Worm (Caenorhabditis elegans) whole organism, young adult: Measurements from ENCODE around the gene T01H10.11.

Experiments used
- B0035.1 ChIP-seq: sonication (generic microtip); optimal IDR thresholded peaks from 2 replicates; lab custom pipeline; 2016; ENCODE audit warnings: missing genetic modification characterization, mild to moderate bottlenecking, missing compliant biosample characterization, missing genotype, missing genetic modification reagents
- ceh-58 ChIP-seq: fragments of 200-800 bp; sonication (Bioruptor generic); IDR thresholded peaks from 2 replicates; pipeline ENCODE4 v1.3.6; 2022; ENCODE audit warnings: missing genetic modification characterization, missing compliant biosample characterization
- nhr-90 ChIP-seq: sonication (generic microtip); optimal IDR thresholded peaks from 2 replicates; lab custom pipeline; 2016; ENCODE audit warnings: missing genotype, mild to moderate bottlenecking, missing genetic modification characterization, missing compliant biosample characterization
- repo-1 ChIP-seq: sonication (generic microtip); optimal IDR thresholded peaks from 2 replicates; lab custom pipeline; 2017; ENCODE audit warnings: mild to moderate bottlenecking, missing genetic modification characterization, missing compliant biosample characterization
- snpc-4 ChIP-seq, 5 experiments: fragments of 150-350 bp in 1 of 5; sonication (generic microtip) in 4 of 5; optimal IDR thresholded peaks; 2 replicates each; lab custom pipeline; 2014 to 2018; ENCODE audit warnings: missing genetic modification characterization in 5 of 5, missing biosample characterization in 3 of 5, antibody characterized with exemption in 2 of 5, mild to moderate bottlenecking in 2 of 5, missing compliant biosample characterization in 2 of 5, missing genotype in 2 of 5, moderate library complexity in 2 of 5, missing genetic modification reagents in 1 of 5
- somi-1 ChIP-seq: fragments of 200-800 bp; sonication (Bioruptor generic); optimal IDR thresholded peaks from 2 replicates; lab custom pipeline; 2018; ENCODE audit warnings: mild to moderate bottlenecking, missing genetic modification characterization, missing compliant biosample characterization
- unc-62 ChIP-seq: fragments of 150-350 bp; optimal IDR thresholded peaks from 2 replicates; lab custom pipeline; 2014; ENCODE audit warnings: missing biosample characterization, missing genetic modification reagents, missing genetic modification characterization

DNA sequence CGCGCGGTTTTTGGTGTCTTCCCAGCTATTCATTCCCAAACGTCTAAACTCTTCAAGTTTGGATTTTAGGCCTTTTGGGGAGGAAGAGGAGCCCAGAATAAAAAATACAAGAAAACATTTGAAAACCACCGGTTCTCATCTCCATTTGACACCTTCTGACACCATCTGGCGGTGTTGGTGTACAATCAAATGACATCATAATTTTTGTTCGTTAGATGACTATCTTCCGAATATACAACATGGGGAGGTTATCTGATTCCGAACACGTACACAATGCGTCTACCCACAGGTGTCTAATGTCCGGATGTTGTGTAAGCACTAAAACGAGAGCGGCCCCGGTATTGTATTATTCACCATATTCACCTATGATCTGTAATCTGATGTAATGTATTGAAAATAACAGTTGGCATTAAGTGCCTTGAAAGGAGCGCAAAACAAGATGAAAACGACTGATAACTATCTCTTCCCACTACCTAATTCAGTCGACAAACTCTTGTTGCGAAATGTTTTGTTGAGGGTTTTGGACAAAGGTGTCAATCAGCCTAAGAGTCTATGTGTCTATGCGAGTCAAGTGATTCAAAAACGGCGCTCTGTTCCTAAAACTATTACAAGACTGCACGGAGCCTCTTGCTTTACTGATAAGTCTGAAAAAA is 49.4 kb downstream of the T01H10.11 start:
- TF ChIP-seq ceh-58 (GFP tag; lab: Robert Waterston, UW): no peak
- TF ChIP-seq B0035.1 (tag; lab: Kevin White, UChicago): no peak
- peak; percentile 60 for TF ChIP-seq nhr-90 (tag; lab: Kevin White, UChicago)
- TF ChIP-seq unc-62 (GFP tag; lab: Kevin White, UChicago): peak; percentile 96
- no peak for TF ChIP-seq snpc-4 (GFP tag; optimal IDR thresholded peaks at IDR 0.05; lab: Kevin White, UChicago)
- TF ChIP-seq snpc-4 (tag; optimal IDR thresholded peaks at IDR 0.05; lab: Kevin White, UChicago): no peak
- TF ChIP-seq somi-1: no peak
- TF ChIP-seq repo-1 (tag; lab: Kevin White, UChicago): no peak
